Fruit fly (Drosophila melanogaster): Measurements from ENCODE around the gene Polr2A.

Polr2A gene

DNA sequence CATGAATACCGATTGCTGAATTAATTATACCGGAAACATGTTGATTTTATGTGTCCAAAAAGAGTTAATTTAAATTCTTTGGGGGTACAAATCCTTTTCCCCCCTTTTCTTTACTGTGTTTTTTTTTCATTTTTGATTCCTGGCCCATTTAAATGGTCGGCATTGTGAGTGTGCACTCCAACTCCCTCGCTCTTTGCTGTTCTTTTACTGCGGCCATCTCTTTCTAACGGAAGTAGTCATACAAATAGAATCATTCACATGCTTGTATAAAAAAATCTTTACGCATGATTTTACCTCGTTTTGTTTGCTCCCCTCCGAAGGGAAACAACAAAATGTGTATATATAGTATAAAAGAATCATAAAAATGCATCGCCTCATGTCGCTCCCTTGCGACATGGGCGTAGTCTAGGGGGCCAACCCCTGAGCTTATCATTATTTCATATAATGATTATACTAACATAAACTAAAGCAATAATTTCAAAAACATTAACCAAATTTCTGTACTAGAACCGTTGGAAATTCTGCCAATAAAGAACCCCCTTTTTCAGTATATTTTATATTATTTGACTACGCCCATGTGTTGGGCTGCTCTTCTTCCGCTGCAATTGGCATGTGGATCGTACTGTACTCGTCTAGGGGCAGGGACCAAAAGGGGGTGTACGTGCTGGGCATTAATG is 42.0 kb downstream of the Polr2A start (continued):
- TF ChIP-seq CG10565 (GFP tag; optimal IDR thresholded peaks at IDR 0.05) (no peak), Vsx1 (GFP tag; optimal IDR thresholded peaks at IDR 0.05) (no peak), wdn (GFP tag; IDR thresholded peaks at IDR 0.05) (no peak), CrebB (tag; optimal IDR thresholded peaks at IDR 0.05) (peak; percentile 54), sob (GFP tag; IDR thresholded peaks at IDR 0.05) (peak; percentile 70), CG12236 (GFP tag; optimal IDR thresholded peaks at IDR 0.05) (peak; percentile 36), E2f2 (GFP tag; IDR thresholded peaks at IDR 0.05) (peak; percentile 49; the same call in 1 of the 2 replicates), CG18599 (GFP tag; optimal IDR thresholded peaks at IDR 0.05) (peak; percentile 53), trem (tag; optimal IDR thresholded peaks at IDR 0.05) (peak; percentile 87), slou (GFP tag; optimal IDR thresholded peaks at IDR 0.05) (peak; percentile 6), Jarid2 (GFP tag; optimal IDR thresholded peaks at IDR 0.05) (peak; percentile 10), Atf6 (GFP tag; IDR thresholded peaks at IDR 0.05) (peak; percentile 31; the same call in 1 of the 2 replicates), dysf (GFP tag; IDR thresholded peaks at IDR 0.05) (peak; percentile 75), CG14014 (GFP tag; IDR thresholded peaks at IDR 0.05) (no peak), Bteb2 (GFP tag; optimal IDR thresholded peaks at IDR 0.05) (no peak), kay (GFP tag; optimal IDR thresholded peaks at IDR 0.05) (peak; percentile 61), tna (GFP tag; IDR thresholded peaks at IDR 0.05; ENCODE audit: partially characterized antibody) (no peak), Hr78 (GFP tag; optimal IDR thresholded peaks at IDR 0.05) (peak in 1 of 2 experiments; percentile 60), CG15073 (GFP tag; optimal IDR thresholded peaks at IDR 0.05) (peak; percentile 12), YL-1 (GFP tag; optimal IDR thresholded peaks at IDR 0.05) (no peak), Fer1 (GFP tag; optimal IDR thresholded peaks at IDR 0.05) (peak; percentile 32), bigmax (GFP tag; optimal IDR thresholded peaks at IDR 0.05) (no peak), btn (GFP tag; optimal IDR thresholded peaks at IDR 0.05) (peak; percentile 10), aop (GFP tag; IDR thresholded peaks at IDR 0.05) (no peak), zen (tag; optimal IDR thresholded peaks at IDR 0.05) (peak; percentile 72), ara (GFP tag; IDR thresholded peaks at IDR 0.05) (peak; percentile 90), al (GFP tag; IDR thresholded peaks at IDR 0.05) (no peak), Dip3 (GFP tag; optimal IDR thresholded peaks at IDR 0.05) (no peak), CG11695 (GFP tag; IDR thresholded peaks at IDR 0.05) (peak; percentile 88), hb (GFP tag; IDR thresholded peaks at IDR 0.05; ENCODE audit: partially characterized antibody) (no peak), CG32532 (GFP tag; IDR thresholded peaks at IDR 0.05) (peak; percentile 38; the same call in 1 of the 2 replicates), emc (GFP tag; optimal IDR thresholded peaks at IDR 0.05) (no peak), CG16813 (GFP tag; IDR thresholded peaks at IDR 0.05; ENCODE audit: partially characterized antibody) (no peak), CG7556 (GFP tag; optimal IDR thresholded peaks at IDR 0.05) (peak; percentile 70), CG7839 (tag; optimal IDR thresholded peaks at IDR 0.05) (peak; percentile 87), CG43689 (GFP tag; IDR thresholded peaks at IDR 0.05) (no peak), row (GFP tag; IDR thresholded peaks at IDR 0.05) (peak; percentile 72), CG2116 (GFP tag; optimal IDR thresholded peaks at IDR 0.05) (peak; percentile 31), cato (GFP tag; optimal IDR thresholded peaks at IDR 0.05; ENCODE audit: borderline replicate concordance) (peak; percentile 46), CG4404 (GFP tag; IDR thresholded peaks at IDR 0.05) (peak; percentile 62)

DNA sequence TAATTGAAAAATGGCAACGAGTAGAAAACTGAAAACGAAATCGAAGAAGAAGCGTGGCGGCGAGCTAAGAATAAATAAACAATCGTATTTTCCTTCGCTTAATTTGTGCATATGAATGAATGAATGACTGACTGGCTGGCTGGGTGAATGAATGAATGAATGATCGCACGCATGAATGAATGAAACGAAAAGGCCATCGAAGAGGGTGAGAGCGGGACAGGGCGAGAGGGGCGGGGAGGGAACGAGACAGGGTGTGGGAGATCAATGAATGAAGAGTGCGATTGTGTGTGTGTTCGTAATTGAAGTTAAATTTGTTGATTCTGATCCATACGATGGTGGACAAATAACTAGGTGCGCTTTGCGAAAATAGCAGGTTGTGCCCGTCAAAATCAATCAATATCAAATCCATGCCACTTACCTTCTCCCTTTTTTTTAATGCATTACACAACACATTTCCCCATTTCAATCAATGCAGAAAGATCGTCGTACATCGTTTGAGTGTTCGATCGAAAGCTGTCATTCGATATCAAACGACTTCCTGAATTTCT is 43.0 kb downstream of the Polr2A start:
- peak; percentile 88 for TF ChIP-seq crol (GFP tag; IDR thresholded peaks at IDR 0.05)
- TF ChIP-seq sisA (GFP tag; IDR thresholded peaks at IDR 0.05) = 0 out of 2 replicates have a peak, but pooled peaks have one; percentile 13
- 0 out of 3 replicates have a peak, but pooled peaks have one; percentile 17 for TF ChIP-seq CG11695 (GFP tag; IDR thresholded peaks at IDR 0.05)
- TF ChIP-seq sd (tag; optimal IDR thresholded peaks at IDR 0.05) = peak; percentile 51
- TF ChIP-seq prd (optimal IDR thresholded peaks at IDR 0.05) = no peak
- 0 out of 3 replicates have a peak, but pooled peaks have one; percentile 8 for TF ChIP-seq prd (GFP tag; IDR thresholded peaks at IDR 0.05)
- TF ChIP-seq CG11696 (GFP tag; IDR thresholded peaks at IDR 0.05) = peak; percentile 94
- TF ChIP-seq Mes4 (GFP tag; optimal IDR thresholded peaks at IDR 0.05) = no peak
- peak; percentile 19 for TF ChIP-seq Med (GFP tag)
- no peak for TF ChIP-seq CG3163 (GFP tag; optimal IDR thresholded peaks at IDR 0.05)
- peak; percentile 1 for TF ChIP-seq phol (tag; optimal IDR thresholded peaks at IDR 0.05)
- TF ChIP-seq sens (GFP tag) = peak; percentile 46
- 0 out of 3 replicates have a peak, but pooled peaks have one; percentile 33 for TF ChIP-seq dysf (GFP tag; IDR thresholded peaks at IDR 0.05)

All from whole organism, embryonic.